Worm (Caenorhabditis elegans) whole organism, L1 larva: ENCODE results near the gene ugt-13.

Experiments used
- F16B12.6 ChIP-seq: fragments of 150-350 bp; optimal IDR thresholded peaks from 2 replicates; lab custom pipeline; 2014; ENCODE audit warnings: missing biosample characterization, missing genetic modification characterization
- Y116A8C.19 ChIP-seq: sonication (generic microtip); optimal IDR thresholded peaks from 2 replicates; lab custom pipeline; 2016; ENCODE audit warnings: missing compliant biosample characterization, missing genetic modification characterization, borderline replicate concordance
- aha-1 ChIP-seq: fragments of 150-350 bp; optimal IDR thresholded peaks from 2 replicates; lab custom pipeline; 2014; ENCODE audit warnings: missing biosample characterization, missing genetic modification characterization
- alr-1 ChIP-seq: fragments of 200-800 bp; sonication (Bioruptor generic); optimal IDR thresholded peaks from 2 replicates; lab custom pipeline; 2018; ENCODE audit warnings: borderline replicate concordance, mild to moderate bottlenecking, missing genetic modification characterization, missing compliant biosample characterization
- aly-2 ChIP-seq: fragments of 150-350 bp; optimal IDR thresholded peaks from 2 replicates; lab custom pipeline; 2014; ENCODE audit warnings: missing biosample characterization, missing genetic modification characterization
- ama-1 ChIP-seq: fragments of 150-350 bp; optimal IDR thresholded peaks from 2 replicates; lab custom pipeline; 2014
- blmp-1 ChIP-seq: fragments of 150-350 bp; optimal IDR thresholded peaks from 2 replicates; lab custom pipeline; 2014; ENCODE audit warnings: missing biosample characterization, missing genetic modification characterization
- ceh-63 ChIP-seq: fragments of 200-800 bp; sonication (Bioruptor generic); optimal IDR thresholded peaks from 2 replicates; lab custom pipeline; 2018; ENCODE audit warnings: mild to moderate bottlenecking, missing genetic modification characterization, missing compliant biosample characterization
- dsc-1 ChIP-seq: sonication (generic microtip); optimal IDR thresholded peaks from 2 replicates; lab custom pipeline; 2016; ENCODE audit warnings: mild to moderate bottlenecking, missing genetic modification characterization, missing compliant biosample characterization
- efl-1 ChIP-seq, 4 experiments: fragments of 150-350 bp; optimal IDR thresholded peaks in 3 of 4; peaks in 1 of 4; 1 replicate in 1 of 4; 2 replicates in 3 of 4; lab custom pipeline; 2014; ENCODE audit warnings: missing biosample characterization in 2 of 4, missing genetic modification characterization in 2 of 4, missing genetic modification reagents in 2 of 4
- egl-13 ChIP-seq: sonication (generic microtip); optimal IDR thresholded peaks from 2 replicates; lab custom pipeline; 2016; ENCODE audit warnings: missing genotype, missing genetic modification reagents, missing genetic modification characterization, missing compliant biosample characterization
- elt-2 ChIP-seq: sonication (generic microtip); optimal IDR thresholded peaks from 2 replicates; lab custom pipeline; 2016; ENCODE audit warnings: missing genetic modification characterization, mild to moderate bottlenecking, inconsistent platforms, missing compliant biosample characterization, missing genetic modification reagents
- fkh-10 ChIP-seq: sonication (generic microtip); optimal IDR thresholded peaks from 2 replicates; lab custom pipeline; 2017; ENCODE audit warnings: missing biosample characterization, missing genetic modification reagents, missing genetic modification characterization
- hpl-2 ChIP-seq: fragments of 150-350 bp; optimal IDR thresholded peaks from 2 replicates; lab custom pipeline; 2014; ENCODE audit warnings: missing biosample characterization, missing genetic modification reagents, missing genetic modification characterization
- irx-1 ChIP-seq: sonication (generic microtip); optimal IDR thresholded peaks from 2 replicates; lab custom pipeline; 2016; ENCODE audit warnings: missing genetic modification characterization, missing compliant biosample characterization
- jun-1 ChIP-seq: fragments of 150-350 bp; optimal IDR thresholded peaks from 2 replicates; lab custom pipeline; 2014; ENCODE audit warnings: missing biosample characterization, missing genetic modification reagents, missing genetic modification characterization
- lin-13 ChIP-seq: fragments of 150-350 bp; optimal IDR thresholded peaks from 2 replicates; lab custom pipeline; 2014; ENCODE audit warnings: missing biosample characterization, missing genetic modification reagents, missing genetic modification characterization
- lin-39 ChIP-seq: fragments of 150-350 bp; optimal IDR thresholded peaks from 2 replicates; lab custom pipeline; 2014; ENCODE audit warnings: missing biosample characterization, missing genetic modification reagents, missing genetic modification characterization
- lir-3 ChIP-seq: sonication (generic microtip); optimal IDR thresholded peaks from 2 replicates; lab custom pipeline; 2016; ENCODE audit warnings: mild to moderate bottlenecking, missing genetic modification characterization, moderate library complexity, missing compliant biosample characterization; ENCODE audit not compliant: poor library complexity
- mef-2 ChIP-seq: fragments of 150-350 bp; optimal IDR thresholded peaks from 2 replicates; lab custom pipeline; 2014; ENCODE audit warnings: missing biosample characterization, missing genetic modification characterization
- nhr-11 ChIP-seq: fragments of 150-350 bp; optimal IDR thresholded peaks from 2 replicates; lab custom pipeline; 2014; ENCODE audit warnings: missing biosample characterization, missing genetic modification characterization
- nhr-12 ChIP-seq: sonication (generic microtip); optimal IDR thresholded peaks from 2 replicates; lab custom pipeline; 2017; ENCODE audit warnings: missing biosample characterization, missing genetic modification characterization
- nhr-28 ChIP-seq: fragments of 150-350 bp; optimal IDR thresholded peaks from 2 replicates; lab custom pipeline; 2014; ENCODE audit warnings: missing biosample characterization, missing genetic modification characterization
- nhr-47 ChIP-seq: sonication (generic microtip); optimal IDR thresholded peaks from 2 replicates; lab custom pipeline; 2016; ENCODE audit warnings: mild to moderate bottlenecking, missing genetic modification characterization, moderate library complexity, missing compliant biosample characterization
- nhr-76 ChIP-seq: sonication (generic microtip); optimal IDR thresholded peaks from 2 replicates; lab custom pipeline; 2017; ENCODE audit warnings: missing biosample characterization, missing genetic modification characterization
- nhr-84 ChIP-seq: sonication (generic microtip); optimal IDR thresholded peaks from 2 replicates; lab custom pipeline; 2017; ENCODE audit warnings: missing biosample characterization, missing genetic modification characterization
- nhr-85 ChIP-seq: sonication (generic microtip); peaks from one replicate; lab custom pipeline; 2016; ENCODE audit warnings: missing genetic modification characterization, inconsistent platforms, missing compliant biosample characterization
- nhr-90 ChIP-seq: sonication (generic microtip); optimal IDR thresholded peaks from 2 replicates; lab custom pipeline; 2016; ENCODE audit warnings: mild to moderate bottlenecking, missing genetic modification characterization, missing compliant biosample characterization; ENCODE audit not compliant: poor library complexity
- pax-3 ChIP-seq: fragments of 200-800 bp; sonication (Bioruptor generic); optimal IDR thresholded peaks from 2 replicates; lab custom pipeline; 2018; ENCODE audit warnings: mild to moderate bottlenecking, missing genetic modification characterization, moderate library complexity, missing compliant biosample characterization
- pqm-1 ChIP-seq: sonication (generic microtip); optimal IDR thresholded peaks from 3 replicates; lab custom pipeline; 2017; ENCODE audit warnings: missing biosample characterization, missing genetic modification characterization
- skn-1 ChIP-seq: fragments of 150-350 bp; optimal IDR thresholded peaks from 2 replicates; lab custom pipeline; 2014; ENCODE audit warnings: missing biosample characterization, missing genetic modification characterization
- snpc-4 ChIP-seq: fragments of 150-350 bp; optimal IDR thresholded peaks from 2 replicates; lab custom pipeline; 2014; ENCODE audit warnings: missing biosample characterization, missing genetic modification characterization
- sox-4 ChIP-seq: sonication (generic microtip); optimal IDR thresholded peaks from 2 replicates; lab custom pipeline; 2016; ENCODE audit warnings: missing genetic modification characterization, missing compliant biosample characterization
- sptf-1 ChIP-seq: fragments of 150-350 bp; optimal IDR thresholded peaks from 2 replicates; lab custom pipeline; 2014; ENCODE audit warnings: missing biosample characterization, missing genetic modification characterization
- swsn-7 ChIP-seq: sonication (generic microtip); optimal IDR thresholded peaks from 2 replicates; lab custom pipeline; 2016; ENCODE audit warnings: missing genetic modification characterization, missing compliant biosample characterization
- unc-86 ChIP-seq: sonication (generic microtip); optimal IDR thresholded peaks from 2 replicates; lab custom pipeline; 2016; ENCODE audit warnings: missing genetic modification characterization, missing compliant biosample characterization
- unc-98 ChIP-seq: fragments of 200-800 bp; sonication (Bioruptor generic); IDR thresholded peaks from 2 replicates; pipeline ENCODE4 v1.3.6; 2022; ENCODE audit warnings: missing genetic modification characterization, missing compliant biosample characterization
- xbp-1 ChIP-seq: sonication (generic microtip); optimal IDR thresholded peaks from 2 replicates; lab custom pipeline; 2016; ENCODE audit warnings: missing genetic modification characterization, missing compliant biosample characterization
- zip-4 ChIP-seq: fragments of 200-800 bp; sonication (Bioruptor generic); optimal IDR thresholded peaks from 2 replicates; lab custom pipeline; 2018; ENCODE audit warnings: mild to moderate bottlenecking, missing genetic modification characterization, moderate library complexity, missing compliant biosample characterization

ugt-13 gene

DNA sequence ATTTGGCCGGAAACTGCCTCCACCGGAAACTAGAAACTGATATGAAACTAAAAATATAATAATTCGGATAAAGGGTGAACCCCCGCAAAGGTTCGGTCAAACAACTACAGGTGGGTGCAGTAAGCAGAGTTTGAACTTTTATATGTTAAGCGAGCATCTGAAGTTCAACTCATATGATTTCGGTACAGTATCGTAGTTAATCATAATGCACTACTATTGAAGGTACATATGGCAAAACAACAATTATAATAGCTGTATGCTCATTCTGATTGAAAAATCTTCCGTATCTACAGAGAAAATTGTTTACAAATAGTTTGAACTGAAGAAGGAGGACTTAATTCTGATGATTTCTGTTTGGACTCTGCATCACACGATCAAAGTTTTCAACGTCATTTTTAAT is 24.6 kb downstream of the ugt-13 start:
- no peak for TF ChIP-seq blmp-1
- no peak for TF ChIP-seq Y116A8C.19 (tag; lab: Kevin White, UChicago)
- TF ChIP-seq nhr-28 = no peak
- no peak for TF ChIP-seq sptf-1 (tag; lab: Kevin White, UChicago)
- no peak for TF ChIP-seq F16B12.6
- no peak for TF ChIP-seq hpl-2 (GFP tag; lab: Kevin White, UChicago)
- TF ChIP-seq skn-1 (tag; lab: Kevin White, UChicago) = no peak
- no peak for TF ChIP-seq aha-1 (tag; lab: Kevin White, UChicago)
- no peak for TF ChIP-seq aly-2 (tag; lab: Kevin White, UChicago)
- TF ChIP-seq zip-4 = no peak
- no peak for TF ChIP-seq lir-3 (tag; lab: Kevin White, UChicago)
- TF ChIP-seq efl-1 (optimal IDR thresholded peaks at IDR 0.05; lab: Kevin White, UChicago) = no peak
- no peak for TF ChIP-seq efl-1 (GFP tag; optimal IDR thresholded peaks at IDR 0.05 in 1 of 2; lab: Kevin White, UChicago)
- no peak for TF ChIP-seq nhr-47 (tag; lab: Kevin White, UChicago)
- TF ChIP-seq jun-1 (tag; lab: Kevin White, UChicago) = no peak
- no peak for TF ChIP-seq alr-1 (tag; lab: Kevin White, UChicago)
- TF ChIP-seq lin-39 = no peak
- TF ChIP-seq mef-2 (tag; lab: Kevin White, UChicago) = no peak
- TF ChIP-seq nhr-76 = no peak
- TF ChIP-seq nhr-90 (tag; lab: Kevin White, UChicago) = no peak

DNA sequence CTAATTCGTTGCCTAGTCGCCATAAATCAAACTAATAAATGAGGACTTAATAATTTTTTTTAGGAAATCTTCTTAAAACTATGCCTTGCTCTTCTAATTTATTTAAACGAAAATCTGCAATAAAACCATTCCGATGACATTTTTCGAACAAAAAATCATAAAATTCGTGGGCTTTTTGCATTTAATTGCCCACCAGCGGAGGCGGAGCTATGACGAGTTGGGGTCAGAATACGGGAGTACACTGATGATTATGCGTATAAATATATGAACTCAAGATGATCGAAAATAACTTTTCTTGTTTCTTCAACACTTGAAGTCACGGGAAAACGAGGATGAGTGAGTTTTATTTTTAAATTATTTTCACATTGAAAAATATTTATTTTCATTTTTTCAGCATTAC is 25.7 kb downstream of the ugt-13 start, which contains the start of gene catp-2:
catp-2 (plus strand) TSS at position 301 of the 400 bp plus-strand sequence.
- no peak for TF ChIP-seq aha-1 (tag; lab: Kevin White, UChicago)
- TF ChIP-seq dsc-1 (tag; lab: Kevin White, UChicago) = no peak
- TF ChIP-seq egl-13 = no peak
- no peak for TF ChIP-seq irx-1 (tag; lab: Kevin White, UChicago)
- no peak for TF ChIP-seq ceh-63 (GFP tag; lab: Kevin White, UChicago)
- TF ChIP-seq sox-4 (tag; lab: Kevin White, UChicago) = no peak
- no peak for TF ChIP-seq swsn-7 (tag; lab: Kevin White, UChicago)
- TF ChIP-seq xbp-1 (tag; lab: Kevin White, UChicago) = no peak
- no peak for TF ChIP-seq fkh-10 (GFP tag; lab: Kevin White, UChicago)
- no peak for TF ChIP-seq lir-3 (tag; lab: Kevin White, UChicago)
- TF ChIP-seq, all 84 proteins: peak for 0

DNA sequence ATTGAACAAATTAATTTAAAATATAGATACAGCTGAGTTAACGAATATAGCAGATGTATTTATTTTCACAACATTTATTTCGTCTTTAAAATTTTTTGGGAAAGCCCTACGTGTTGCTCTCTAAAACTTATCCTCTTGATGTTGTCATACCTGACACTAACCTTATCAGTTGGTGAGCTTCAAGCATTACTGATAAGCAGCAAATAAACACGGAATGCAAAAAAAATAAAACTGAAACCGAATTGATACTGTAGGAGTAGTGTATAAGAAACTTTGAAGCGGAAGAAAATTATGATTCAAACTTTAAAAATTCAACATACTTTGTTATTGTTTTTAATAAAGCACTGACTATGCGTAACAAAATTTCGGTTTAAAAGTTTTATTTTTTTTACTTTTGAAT is 26.4 kb downstream of the ugt-13 start:
- TF ChIP-seq pax-3 = no peak
- no peak for TF ChIP-seq ama-1 (lab: Kevin White, UChicago)
- TF ChIP-seq nhr-28 = no peak
- no peak for TF ChIP-seq lin-39
- TF ChIP-seq elt-2 (tag; lab: Kevin White, UChicago) = peak; percentile 60
- no peak for TF ChIP-seq nhr-12 (tag; lab: Kevin White, UChicago)
- no peak for TF ChIP-seq nhr-11
- TF ChIP-seq hpl-2 (GFP tag; lab: Kevin White, UChicago) = no peak
- TF ChIP-seq pqm-1 (tag; lab: Kevin White, UChicago) = peak; percentile 19
- no peak for TF ChIP-seq snpc-4 (tag; lab: Kevin White, UChicago)
- no peak for TF ChIP-seq nhr-85

DNA sequence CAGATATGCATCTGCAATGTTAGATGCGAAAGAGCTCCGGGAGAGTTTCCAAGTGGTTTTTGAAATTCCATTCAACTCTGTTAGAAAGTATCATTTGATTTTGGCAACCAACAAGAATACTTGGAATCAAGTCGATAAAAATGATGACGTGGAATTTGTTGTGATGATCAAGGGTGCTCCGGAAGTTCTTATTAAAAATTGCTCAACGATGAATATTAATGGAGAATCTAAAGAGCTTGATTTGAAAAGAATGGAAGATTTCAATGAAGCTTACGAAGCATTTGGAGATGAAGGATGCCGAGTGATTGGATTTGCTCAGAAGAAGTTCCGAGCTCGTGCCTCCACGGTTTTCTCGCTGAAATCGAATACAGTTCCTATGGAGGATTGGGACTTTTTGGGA is 28.7 kb downstream of the ugt-13 start:
- TF ChIP-seq nhr-11 (no peak), nhr-84 (no peak), unc-98 (GFP tag; lab: Robert Waterston, UW) (no peak), pqm-1 (tag; lab: Kevin White, UChicago) (no peak), skn-1 (tag; lab: Kevin White, UChicago) (no peak), lin-13 (GFP tag; lab: Kevin White, UChicago) (no peak), unc-86 (tag; lab: Kevin White, UChicago) (no peak), zip-4 (no peak)
